Fruit fly (Drosophila melanogaster): ENCODE data around the gene CG32026.

DNA sequence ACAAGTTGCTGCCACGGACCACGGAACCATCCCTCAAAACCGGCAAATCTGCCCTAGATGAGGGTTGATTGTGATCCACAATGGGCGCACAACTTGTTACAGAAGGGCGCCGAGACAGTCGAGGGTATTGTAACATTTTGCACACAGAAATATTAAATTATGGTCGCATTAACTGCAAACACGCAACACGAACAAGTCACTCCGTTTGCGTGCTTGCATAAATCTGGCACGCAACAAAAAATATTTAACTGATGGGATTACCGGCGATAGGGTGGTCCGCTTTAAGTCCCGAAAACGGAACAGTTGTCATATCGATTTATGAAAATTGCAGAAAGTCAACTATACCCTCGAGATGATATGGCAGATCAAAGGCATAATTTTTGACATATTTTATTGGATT lies 15.7 kb downstream of the CG32026 start:
- TF ChIP-seq insv (optimal IDR thresholded peaks at IDR 0.05) = no peak
- TF ChIP-seq h (optimal IDR thresholded peaks at IDR 0.05) = no peak
- TF ChIP-seq psq (optimal IDR thresholded peaks at IDR 0.05) = no peak
- TF ChIP-seq Myc (optimal IDR thresholded peaks at IDR 0.05) = no peak
- TF ChIP-seq Sin3A (optimal IDR thresholded peaks at IDR 0.05) = no peak
- no peak for TF ChIP-seq ttk (optimal IDR thresholded peaks at IDR 0.05)
